Worm (Caenorhabditis elegans) whole organism, L2 larva: Measurements from ENCODE around the gene gldi-10.

Experiments
- R02D3.7 ChIP-seq: fragments of 150-350 bp; optimal IDR thresholded peaks from 2 replicates; lab custom pipeline; 2014; ENCODE audit warnings: missing biosample characterization, missing genetic modification characterization
- Y55F3AM.14 ChIP-seq: fragments of 200-800 bp; sonication (Bioruptor generic); optimal IDR thresholded peaks from 2 replicates; lab custom pipeline; 2018; ENCODE audit warnings: mild to moderate bottlenecking, missing genetic modification characterization, missing compliant biosample characterization
- ZK546.5 ChIP-seq: sonication (generic microtip); optimal IDR thresholded peaks from 2 replicates; lab custom pipeline; 2017; ENCODE audit warnings: missing biosample characterization, missing genetic modification characterization
- aly-2 ChIP-seq: fragments of 150-350 bp; optimal IDR thresholded peaks from 2 replicates; lab custom pipeline; 2014; ENCODE audit warnings: missing biosample characterization, missing genetic modification characterization
- ama-1 ChIP-seq: fragments of 150-350 bp; optimal IDR thresholded peaks from 2 replicates; lab custom pipeline; 2018; ENCODE audit warnings: inconsistent platforms
- fos-1 ChIP-seq: fragments of 150-350 bp; optimal IDR thresholded peaks from 2 replicates; lab custom pipeline; 2014; ENCODE audit warnings: missing biosample characterization, missing genetic modification characterization
- lin-39 ChIP-seq: fragments of 150-350 bp; optimal IDR thresholded peaks from 2 replicates; lab custom pipeline; 2014; ENCODE audit warnings: missing biosample characterization, missing genetic modification reagents, missing genetic modification characterization
- mab-5 ChIP-seq: fragments of 150-350 bp; optimal IDR thresholded peaks from 2 replicates; lab custom pipeline; 2014; ENCODE audit warnings: missing biosample characterization, missing genetic modification characterization
- mdl-1 ChIP-seq, 2 experiments: fragments of 150-350 bp in 1 of 2; sonication (generic microtip) in 1 of 2; optimal IDR thresholded peaks; 2 replicates each; lab custom pipeline; 2017; ENCODE audit warnings: missing biosample characterization in 2 of 2, missing genetic modification characterization in 2 of 2
- nhr-237 ChIP-seq: fragments of 150-350 bp; optimal IDR thresholded peaks from 2 replicates; lab custom pipeline; 2014; ENCODE audit warnings: missing biosample characterization, missing genetic modification characterization
- unc-62 ChIP-seq: fragments of 150-350 bp; optimal IDR thresholded peaks from 2 replicates; lab custom pipeline; 2014; ENCODE audit warnings: missing biosample characterization, missing genetic modification reagents, missing genetic modification characterization

DNA sequence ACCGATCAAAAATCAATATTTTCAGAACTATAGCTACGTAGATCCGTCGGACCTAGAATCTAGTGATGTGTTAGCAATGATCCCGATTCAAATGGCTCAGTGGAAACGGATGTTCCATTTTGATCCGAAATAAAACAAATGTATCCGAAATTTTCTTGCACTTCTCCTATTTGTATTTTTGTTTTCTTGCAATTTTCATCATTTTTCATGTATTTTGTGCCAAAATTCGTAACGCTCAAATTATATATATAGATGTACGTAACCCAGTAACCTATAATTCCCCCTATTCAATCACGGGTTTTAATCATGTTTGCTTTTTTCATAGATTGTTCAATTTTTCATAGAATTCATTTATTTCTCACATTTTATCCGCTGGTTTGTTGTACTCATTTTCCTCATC is at the start of gene gldi-10:
- TF ChIP-seq lin-39 (tag; lab: Kevin White, UChicago) (no peak), ZK546.5 (no peak), nhr-237 (tag; lab: Kevin White, UChicago) (no peak), mab-5 (no peak), unc-62 (GFP tag; lab: Kevin White, UChicago) (no peak), fos-1 (tag; lab: Kevin White, UChicago) (no peak), mdl-1 (tag; optimal IDR thresholded peaks at IDR 0.05; lab: Kevin White, UChicago) (no peak), aly-2 (tag; lab: Kevin White, UChicago) (no peak), ama-1 (no peak), R02D3.7 (tag; lab: Kevin White, UChicago) (no peak), Y55F3AM.14 (GFP tag; lab: Kevin White, UChicago) (no peak)
